Worm (Caenorhabditis elegans) whole organism, midembryonic: ENCODE data around the gene R12B2.3.

Experiments
- T22C8.4 ChIP-seq: fragments of 200-800 bp; sonication (Bioruptor generic); IDR thresholded peaks from 2 replicates; pipeline ENCODE4 v1.3.6; 2022; ENCODE audit warnings: missing genetic modification characterization, missing compliant biosample characterization
- cog-1 ChIP-seq: sonication (generic microtip); optimal IDR thresholded peaks from 2 replicates; lab custom pipeline; 2016; ENCODE audit warnings: missing genetic modification characterization, missing compliant biosample characterization
- flt-1 ChIP-seq: fragments of 200-800 bp; sonication (Bioruptor generic); IDR thresholded peaks from 2 replicates; pipeline ENCODE4 v1.3.6; 2022; ENCODE audit warnings: missing genetic modification characterization, missing compliant biosample characterization
- klf-2 ChIP-seq: fragments of 200-800 bp; sonication (Bioruptor generic); conservative IDR thresholded peaks from 2 replicates; pipeline ENCODE4 v1.3.6; 2022; ENCODE audit warnings: missing genetic modification reagents, missing genetic modification characterization, missing compliant biosample characterization
- med-1 ChIP-seq: sonication (generic microtip); optimal IDR thresholded peaks from 2 replicates; lab custom pipeline; 2017; ENCODE audit warnings: missing genetic modification characterization, mild to moderate bottlenecking, missing compliant biosample characterization, antibody characterized with exemption, missing genetic modification reagents; ENCODE audit not compliant: insufficient read depth
- ref-1 ChIP-seq: fragments of 200-800 bp; sonication (Bioruptor generic); conservative IDR thresholded peaks from 2 replicates; pipeline ENCODE4 v1.3.6; 2022; ENCODE audit warnings: missing genetic modification reagents, missing genetic modification characterization, missing compliant biosample characterization
- tab-1 ChIP-seq: fragments of 200-800 bp; sonication (Bioruptor generic); IDR thresholded peaks from 2 replicates; pipeline ENCODE4 v1.3.6; 2022; ENCODE audit warnings: missing genetic modification characterization, missing compliant biosample characterization
- ztf-23 ChIP-seq: fragments of 200-800 bp; sonication (Bioruptor generic); IDR thresholded peaks from 2 replicates; pipeline ENCODE4 v1.3.6; 2022; ENCODE audit warnings: missing genetic modification reagents, missing genetic modification characterization, missing compliant biosample characterization
- ztf-29 ChIP-seq: fragments of 200-800 bp; sonication (Bioruptor generic); IDR thresholded peaks from 2 replicates; pipeline ENCODE4 v1.3.6; 2022; ENCODE audit warnings: missing genetic modification reagents, missing genetic modification characterization, missing compliant biosample characterization

DNA sequence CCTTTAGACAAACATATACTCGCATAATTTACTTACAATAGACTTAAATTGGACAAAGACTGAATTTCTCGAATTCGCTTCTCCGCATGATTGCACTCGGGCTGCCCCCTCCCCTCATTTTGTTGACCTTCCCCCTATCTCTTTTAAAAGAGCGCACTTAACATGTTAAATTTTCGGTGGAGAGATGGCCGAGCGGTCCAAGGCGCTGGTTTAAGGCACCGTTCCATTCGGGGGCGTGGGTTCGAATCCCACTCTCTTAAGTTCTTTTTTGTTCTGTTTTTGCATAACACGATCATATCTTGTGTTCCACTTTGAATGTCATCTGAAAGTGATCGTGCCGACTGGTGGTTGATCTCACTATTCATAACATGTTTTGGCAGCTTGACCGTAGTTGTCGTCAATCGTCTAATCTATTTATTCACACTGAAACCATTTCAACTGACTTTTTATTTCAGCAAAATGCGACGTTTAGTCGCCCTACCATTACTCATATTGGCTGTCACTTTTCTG, 35.6 kb upstream of the R12B2.3 start, which contains the start of gene cutl-23:
- TF ChIP-seq cog-1 (tag; lab: Kevin White, UChicago) = peak; percentile 11
- TF ChIP-seq ref-1 = no peak
- peak; percentile 76 for TF ChIP-seq flt-1
- peak; percentile 80; the same call in 1 of the 2 replicates for TF ChIP-seq tab-1 (GFP tag; lab: Robert Waterston, UW)
- TF ChIP-seq ztf-23 (GFP tag; lab: Robert Waterston, UW) = peak; percentile 73; the same call in 1 of the 2 replicates
- TF ChIP-seq T22C8.4 = no peak
- no peak for TF ChIP-seq med-1 (GFP tag; lab: Kevin White, UChicago)
- TF ChIP-seq ztf-29 = 0 out of 2 replicates have a peak, but pooled peaks have one; percentile 42
- TF ChIP-seq klf-2 (GFP tag; lab: Robert Waterston, UW) = no peak; the same call in 1 of the 2 replicates
